Fruit fly (Drosophila melanogaster): Measurements from ENCODE around the gene Crag.

Gene Crag

dm6 chrX:8634789-8635188, 43.0 kb downstream of the Crag start (continued):
- TF ChIP-seq CG7271 (tag; optimal IDR thresholded peaks at IDR 0.05) (no peak), oc (tag; optimal IDR thresholded peaks at IDR 0.05) (peak; percentile 36), pnt (GFP tag; optimal IDR thresholded peaks at IDR 0.05) (no peak), aop (GFP tag; IDR thresholded peaks at IDR 0.05) (no peak), corto (GFP tag; optimal IDR thresholded peaks at IDR 0.05) (no peak), pan (optimal IDR thresholded peaks at IDR 0.05) (no peak), pan (GFP tag; optimal IDR thresholded peaks at IDR 0.05 in 1 of 2, IDR thresholded peaks at IDR 0.05 in 1 of 2) (no peak), crc (GFP tag; optimal IDR thresholded peaks at IDR 0.05) (no peak), ac (GFP tag; optimal IDR thresholded peaks at IDR 0.05) (no peak), ind (GFP tag; optimal IDR thresholded peaks at IDR 0.05) (no peak), CG17186 (GFP tag; optimal IDR thresholded peaks at IDR 0.05) (no peak), CG8924 (tag; optimal IDR thresholded peaks at IDR 0.05) (no peak), caup (GFP tag; optimal IDR thresholded peaks at IDR 0.05; ENCODE audit: severe bottlenecking) (no peak), ci (GFP tag; IDR thresholded peaks at IDR 0.05) (no peak), CG5953 (GFP tag; IDR thresholded peaks at IDR 0.05) (no peak), CG8290 (GFP tag; optimal IDR thresholded peaks at IDR 0.05) (peak; percentile 61), CG8290 (tag; optimal IDR thresholded peaks at IDR 0.05) (peak in 1 of 2 experiments; percentile 58), crol (GFP tag; IDR thresholded peaks at IDR 0.05) (peak; percentile 35; the same call in 1 of the 2 replicates), pum (GFP tag; optimal IDR thresholded peaks at IDR 0.05) (no peak), stc (GFP tag; IDR thresholded peaks at IDR 0.05) (no peak), maf-S (GFP tag; optimal IDR thresholded peaks at IDR 0.05) (no peak), Scr (GFP tag; IDR thresholded peaks at IDR 0.05; ENCODE audit: partially characterized antibody) (no peak), CG12219 (GFP tag; optimal IDR thresholded peaks at IDR 0.05) (no peak), slbo (GFP tag; IDR thresholded peaks at IDR 0.05) (no peak), Six4 (GFP tag; optimal IDR thresholded peaks at IDR 0.05) (no peak)

DNA sequence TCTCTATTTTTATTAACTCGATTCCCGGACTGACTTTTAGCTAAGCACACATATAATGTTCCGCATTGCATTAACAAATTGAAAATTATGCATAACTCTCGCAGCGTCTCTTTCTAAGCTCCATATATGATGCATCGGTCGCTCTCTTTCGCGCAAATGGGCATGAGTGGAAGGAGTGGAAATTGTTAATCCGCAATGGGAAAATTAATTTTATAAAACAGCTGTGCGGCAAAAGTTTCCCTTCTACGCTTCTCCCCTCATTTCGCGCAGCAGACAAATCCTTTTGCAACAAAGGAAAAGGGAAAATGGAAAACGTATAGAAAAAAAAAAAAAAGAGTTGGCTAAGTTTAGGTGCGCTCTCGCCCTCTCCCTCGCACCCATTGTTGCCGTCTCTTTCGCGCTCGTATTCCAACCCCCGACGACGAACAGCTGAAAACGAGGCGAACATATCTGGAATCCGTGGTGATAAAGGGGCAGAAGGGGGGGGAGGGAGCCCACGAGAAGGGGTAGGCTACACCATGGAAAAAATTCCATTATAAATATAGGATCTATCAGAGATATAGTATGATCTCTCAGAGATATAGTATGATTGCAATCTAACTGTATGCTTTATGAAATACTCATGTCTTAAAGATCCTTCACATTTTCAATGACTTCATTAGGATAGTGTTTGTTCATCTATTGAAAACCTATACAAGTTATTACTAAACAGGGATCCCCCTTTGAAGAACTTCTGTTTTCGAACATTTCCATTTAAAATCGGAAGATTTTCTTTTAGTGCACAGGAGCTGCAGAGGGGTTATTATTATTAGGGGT, 44.5 kb downstream of the Crag start:
- no peak for TF ChIP-seq CG18011 (GFP tag; optimal IDR thresholded peaks at IDR 0.05)
- TF ChIP-seq CG8089 (GFP tag; optimal IDR thresholded peaks at IDR 0.05), result no peak
- peak; percentile 8 for TF ChIP-seq CG14710 (tag; optimal IDR thresholded peaks at IDR 0.05)
- TF ChIP-seq Rfx (GFP tag; IDR thresholded peaks at IDR 0.05), result no peak
- TF ChIP-seq Rx (GFP tag; IDR thresholded peaks at IDR 0.05), result no peak
- TF ChIP-seq dan (GFP tag; IDR thresholded peaks at IDR 0.05), result no peak
- no peak for TF ChIP-seq ase (GFP tag; IDR thresholded peaks at IDR 0.05)
- TF ChIP-seq CoRest (tag; optimal IDR thresholded peaks at IDR 0.05), result peak; percentile 1
- TF ChIP-seq NK7.1 (GFP tag; optimal IDR thresholded peaks at IDR 0.05), result no peak
- TF ChIP-seq CG10267 (tag; optimal IDR thresholded peaks at IDR 0.05), result peak; percentile 17
- no peak for TF ChIP-seq Dp (GFP tag; optimal IDR thresholded peaks at IDR 0.05)
- peak; percentile 61 for TF ChIP-seq sens (GFP tag)
- TF ChIP-seq Myb (GFP tag; optimal IDR thresholded peaks at IDR 0.05), result no peak
- no peak for TF ChIP-seq tin (GFP tag; optimal IDR thresholded peaks at IDR 0.05)
- no peak for TF ChIP-seq CG1233 (GFP tag; optimal IDR thresholded peaks at IDR 0.05)
- no peak for TF ChIP-seq CG6254 (GFP tag; optimal IDR thresholded peaks at IDR 0.05)
- TF ChIP-seq CG12299 (tag; optimal IDR thresholded peaks at IDR 0.05), result no peak
- TF ChIP-seq Kr (GFP tag; optimal IDR thresholded peaks at IDR 0.05), result peak; percentile 29
- peak; percentile 39 for TF ChIP-seq CG2712 (tag; optimal IDR thresholded peaks at IDR 0.05)
- TF ChIP-seq H15 (GFP tag; IDR thresholded peaks at IDR 0.05), result no peak
- TF ChIP-seq NC2α (GFP tag; optimal IDR thresholded peaks at IDR 0.05), result no peak
- no peak for TF ChIP-seq CG11723 (GFP tag; optimal IDR thresholded peaks at IDR 0.05)
- TF ChIP-seq lmd (GFP tag; IDR thresholded peaks at IDR 0.05), result no peak
- no peak for TF ChIP-seq CG8765 (GFP tag; IDR thresholded peaks at IDR 0.05)
- no peak for TF ChIP-seq CG2116 (GFP tag; optimal IDR thresholded peaks at IDR 0.05)
- peak; percentile 25 for TF ChIP-seq phol (tag; optimal IDR thresholded peaks at IDR 0.05)
- TF ChIP-seq CG32767 (GFP tag; IDR thresholded peaks at IDR 0.05), result no peak

Data from whole organism, embryonic.